Fruit fly (Drosophila melanogaster) whole organism, embryonic: ENCODE data around the gene CG5810.

ENCODE experiments used
- CG11456 ChIP-seq: fragments of 200-800 bp; sonication (Bioruptor generic); IDR thresholded peaks from 3 replicates; pipeline ENCODE4 v1.3.6; 2022; ENCODE audit warnings: missing biosample characterization, missing genetic modification characterization
- CG17912 ChIP-seq: fragments of 200-800 bp; sonication (Bioruptor generic); optimal IDR thresholded peaks from 2 replicates; lab custom pipeline; 2018; ENCODE audit warnings: missing biosample characterization, mild to moderate bottlenecking, missing genetic modification characterization
- CG3847 ChIP-seq: fragments of 200-800 bp; sonication (Bioruptor generic); IDR thresholded peaks from 2 replicates; pipeline ENCODE4 v1.3.6; 2022; ENCODE audit warnings: missing biosample characterization, missing genetic modification characterization
- CG4360 ChIP-seq: fragments of 200-800 bp; sonication (Bioruptor generic); IDR thresholded peaks from 2 replicates; pipeline ENCODE4 v1.3.6; 2022; ENCODE audit warnings: missing biosample characterization, missing genetic modification characterization
- CG4404 ChIP-seq: fragments of 200-800 bp; sonication (Bioruptor generic); IDR thresholded peaks from 2 replicates; pipeline ENCODE4 v1.3.6; 2022; ENCODE audit warnings: missing biosample characterization, missing genetic modification characterization
- CG4730 ChIP-seq: fragments of 200-800 bp; sonication (Bioruptor generic); IDR thresholded peaks from 2 replicates; pipeline ENCODE4 v1.3.6; 2022; ENCODE audit warnings: missing biosample characterization, missing genetic modification characterization
- CG9817 ChIP-seq: fragments of 200-800 bp; sonication (Bioruptor generic); optimal IDR thresholded peaks from 2 replicates; lab custom pipeline; 2018; ENCODE audit warnings: missing biosample characterization, mild to moderate bottlenecking, missing genetic modification characterization, moderate library complexity
- HmgZ ChIP-seq: fragments of 200-800 bp; sonication (Bioruptor generic); optimal IDR thresholded peaks from 2 replicates; lab custom pipeline; 2018; ENCODE audit warnings: missing biosample characterization, mild to moderate bottlenecking, missing genetic modification characterization
- inv ChIP-seq: fragments of 200-800 bp; sonication (Bioruptor generic); IDR thresholded peaks from 2 replicates; pipeline ENCODE4 v1.3.6; 2022; ENCODE audit warnings: missing biosample characterization, missing genetic modification characterization; ENCODE audit not compliant: partially characterized antibody
- mirr ChIP-seq: fragments of 200-800 bp; sonication (Bioruptor generic); optimal IDR thresholded peaks from 3 replicates; lab custom pipeline; 2018; ENCODE audit warnings: missing biosample characterization, mild to moderate bottlenecking, missing genetic modification characterization
- schlank ChIP-seq: fragments of 200-800 bp; sonication (Bioruptor generic); optimal IDR thresholded peaks from 2 replicates; lab custom pipeline; 2018; ENCODE audit warnings: missing biosample characterization, mild to moderate bottlenecking, missing genetic modification characterization
- usp ChIP-seq: fragments of >200 bp; optimal IDR thresholded peaks from 2 replicates; lab custom pipeline; 2017; ENCODE audit warnings: missing biosample characterization, missing genetic modification characterization
- vfl ChIP-seq: fragments of 200-800 bp; sonication (Bioruptor generic); optimal IDR thresholded peaks from 2 replicates; lab custom pipeline; 2016; ENCODE audit warnings: missing biosample characterization, missing genetic modification characterization

- TF ChIP-seq HmgZ (tag; lab: Kevin White, UChicago) (no peak), CG4360 (GFP tag; lab: Robert Waterston, UW) (no peak), vfl (GFP tag; lab: Kevin White, UChicago) (no peak), schlank (no peak), CG9817 (peak; percentile 24), CG17912 (GFP tag; lab: Kevin White, UChicago) (no peak), CG4404 (GFP tag; lab: Robert Waterston, UW) (no peak), inv (GFP tag; lab: Robert Waterston, UW) (no peak), mirr (GFP tag; lab: Kevin White, UChicago) (no peak), CG4730 (no peak), usp (no peak), CG3847 (0 out of 2 replicates have a peak, but pooled peaks have one; percentile 25), CG11456 (GFP tag; lab: Robert Waterston, UW) (no peak)
Observed at dm6 chr3R:21133951-21134350, 29.6 kb upstream of the CG5810 start, which contains the start of gene Usp8.
